Worm (Caenorhabditis elegans): ENCODE results near the gene C03G5.14.

DNA sequence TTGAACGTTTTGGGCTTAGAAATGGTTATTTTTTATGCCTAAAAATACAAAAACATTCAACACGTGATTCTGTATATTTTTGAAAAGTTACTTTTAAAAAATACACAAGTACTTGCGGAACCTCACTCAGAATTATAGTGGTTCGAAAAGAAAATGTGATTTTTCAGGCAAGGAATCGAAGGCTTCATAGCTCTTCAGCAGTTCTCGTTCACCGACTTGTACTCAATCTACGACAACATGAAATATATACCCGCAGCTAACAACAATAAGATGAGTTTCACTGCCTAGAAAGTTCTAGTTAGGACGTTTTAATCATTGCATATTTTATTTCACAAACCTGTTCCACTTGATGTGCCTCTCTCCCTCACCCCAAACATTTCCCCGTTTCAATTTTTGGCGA is 40.9 kb downstream of the C03G5.14 start:
- TF ChIP-seq ref-2 (tag; optimal IDR thresholded peaks at IDR 0.05) (no peak), C38D4.7 (GFP tag; optimal IDR thresholded peaks at IDR 0.05) (no peak), elt-2 (tag; optimal IDR thresholded peaks at IDR 0.05) (no peak), rnt-1 (tag; optimal IDR thresholded peaks at IDR 0.05) (no peak), hlh-30 (tag; optimal IDR thresholded peaks at IDR 0.05; ENCODE audit: insufficient read depth) (no peak)

All from whole organism, late embryonic.